Fruit fly (Drosophila melanogaster): ENCODE data around the gene ed.

The ed gene

dm6 chr2L:4080768-4081167, 49.6 kb downstream of the ed start (continued):
- peak; percentile 44 for TF ChIP-seq CG12104 (GFP tag; optimal IDR thresholded peaks at IDR 0.05)
- TF ChIP-seq gcm2 (GFP tag; optimal IDR thresholded peaks at IDR 0.05), result peak; percentile 67
- peak; percentile 47 for TF ChIP-seq D19A (tag; optimal IDR thresholded peaks at IDR 0.05)
- TF ChIP-seq D19B (GFP tag; optimal IDR thresholded peaks at IDR 0.05), result no peak
- TF ChIP-seq Pdp1 (GFP tag; optimal IDR thresholded peaks at IDR 0.05), result peak in 1 of 2 experiments; percentile 68
- peak; percentile 53 for TF ChIP-seq Ssrp (tag; optimal IDR thresholded peaks at IDR 0.05)
- TF ChIP-seq vfl (GFP tag; optimal IDR thresholded peaks at IDR 0.05), result peak; percentile 15
- no peak for TF ChIP-seq CG7963 (GFP tag; IDR thresholded peaks at IDR 0.05; ENCODE audit: partially characterized antibody)
- no peak for TF ChIP-seq hbn (GFP tag; IDR thresholded peaks at IDR 0.05; ENCODE audit: partially characterized antibody)
- peak; percentile 44 for TF ChIP-seq eyg (GFP tag; optimal IDR thresholded peaks at IDR 0.05)
- peak; percentile 69 for TF ChIP-seq CG32532 (GFP tag; IDR thresholded peaks at IDR 0.05)
- TF ChIP-seq pros (GFP tag; optimal IDR thresholded peaks at IDR 0.05), result no peak
- peak; percentile 86 for TF ChIP-seq CG8089 (GFP tag; optimal IDR thresholded peaks at IDR 0.05)
- peak; percentile 66 for TF ChIP-seq CHES-1-like (GFP tag; optimal IDR thresholded peaks at IDR 0.05)
- TF ChIP-seq NfI (GFP tag; optimal IDR thresholded peaks at IDR 0.05), result peak; percentile 78
- TF ChIP-seq CG14014 (GFP tag; IDR thresholded peaks at IDR 0.05), result peak; percentile 84
- TF ChIP-seq CG12219 (GFP tag; optimal IDR thresholded peaks at IDR 0.05), result peak; percentile 64
- peak; percentile 84 for TF ChIP-seq CrebB (tag; optimal IDR thresholded peaks at IDR 0.05)
- peak; percentile 72 for TF ChIP-seq chm (GFP tag; IDR thresholded peaks at IDR 0.05)
- peak; percentile 54 for TF ChIP-seq BtbVII (GFP tag; optimal IDR thresholded peaks at IDR 0.05)
- TF ChIP-seq CG5953 (GFP tag; IDR thresholded peaks at IDR 0.05), result peak; percentile 69
- peak; percentile 38 for TF ChIP-seq CG6765 (GFP tag; optimal IDR thresholded peaks at IDR 0.05)
- peak; percentile 78 for TF ChIP-seq stc (GFP tag; IDR thresholded peaks at IDR 0.05)
- peak; percentile 91 for TF ChIP-seq Abd-B (GFP tag; optimal IDR thresholded peaks at IDR 0.05)
- TF ChIP-seq B-H2 (GFP tag; optimal IDR thresholded peaks at IDR 0.05), result no peak
- no peak for TF ChIP-seq CG4328 (GFP tag; optimal IDR thresholded peaks at IDR 0.05)
- TF ChIP-seq Vsx1 (GFP tag; optimal IDR thresholded peaks at IDR 0.05), result peak; percentile 74
- peak; percentile 10 for TF ChIP-seq Jarid2 (GFP tag; optimal IDR thresholded peaks at IDR 0.05)
- peak in 1 of 2 experiments; percentile 55 for TF ChIP-seq bsh (GFP tag; optimal IDR thresholded peaks at IDR 0.05)
- TF ChIP-seq ab (GFP tag; optimal IDR thresholded peaks at IDR 0.05), result peak; percentile 59
- peak; percentile 80 for TF ChIP-seq dmrt99B (tag; optimal IDR thresholded peaks at IDR 0.05)
- 0 out of 2 replicates have a peak, but pooled peaks have one; percentile 6 for TF ChIP-seq Dip2 (GFP tag; IDR thresholded peaks at IDR 0.05)
- TF ChIP-seq Adf1 (GFP tag; IDR thresholded peaks at IDR 0.05), result 0 out of 2 replicates have a peak, but pooled peaks have one; percentile 10
- peak; percentile 7 for TF ChIP-seq CG15696 (tag; optimal IDR thresholded peaks at IDR 0.05)
- peak; percentile 39 for TF ChIP-seq CG4282 (GFP tag; optimal IDR thresholded peaks at IDR 0.05)
- peak; percentile 59; the same call in 1 of the 3 replicates for TF ChIP-seq sr (GFP tag; IDR thresholded peaks at IDR 0.05)
- TF ChIP-seq Atf6 (GFP tag; IDR thresholded peaks at IDR 0.05), result peak; percentile 84
- TF ChIP-seq dati (GFP tag; IDR thresholded peaks at IDR 0.05), result 0 out of 2 replicates have a peak, but pooled peaks have one; percentile 32
- no peak for TF ChIP-seq Lpt (GFP tag; optimal IDR thresholded peaks at IDR 0.05)
- peak; percentile 94 for TF ChIP-seq Med (GFP tag)
- peak; percentile 83 for TF ChIP-seq Awh (GFP tag; IDR thresholded peaks at IDR 0.05)
- peak; percentile 16 for TF ChIP-seq CG33557 (GFP tag; optimal IDR thresholded peaks at IDR 0.05)
- TF ChIP-seq prd (optimal IDR thresholded peaks at IDR 0.05), result no peak
- TF ChIP-seq prd (GFP tag; IDR thresholded peaks at IDR 0.05), result peak; percentile 85
- TF ChIP-seq CG10959 (GFP tag; IDR thresholded peaks at IDR 0.05), result peak; percentile 60
- no peak for TF ChIP-seq knrl (GFP tag; IDR thresholded peaks at IDR 0.05; ENCODE audit: partially characterized antibody)
- TF ChIP-seq aop (GFP tag; IDR thresholded peaks at IDR 0.05), result peak; percentile 47; the same call in 1 of the 2 replicates
- TF ChIP-seq disco-r (GFP tag; optimal IDR thresholded peaks at IDR 0.05), result peak; percentile 64
- TF ChIP-seq ttk (GFP tag; IDR thresholded peaks at IDR 0.05), result peak; percentile 90
- peak; percentile 75 for TF ChIP-seq CG34422 (GFP tag; IDR thresholded peaks at IDR 0.05)
- TF ChIP-seq CG4424 (GFP tag; optimal IDR thresholded peaks at IDR 0.05), result peak; percentile 62
